Fruit fly (Drosophila melanogaster) whole organism, adult: ENCODE results near the gene CenB1A.
A peak's percentile ranks its signal among the peaks of the same experiment; 100 is the strongest.

Experiments used
- CG11617 ChIP-seq: fragments of 200-800 bp; sonication (Bioruptor generic); optimal IDR thresholded peaks from 2 replicates; lab custom pipeline; 2017; ENCODE audit warnings: mild to moderate bottlenecking, missing biosample characterization, missing genetic modification reagents, missing genetic modification characterization
- CG12768 ChIP-seq: fragments of 200-800 bp; sonication (Bioruptor generic); optimal IDR thresholded peaks from 2 replicates; lab custom pipeline; 2017; ENCODE audit warnings: missing biosample characterization, missing genetic modification characterization, mild to moderate bottlenecking, moderate library complexity, missing genetic modification reagents
- CG14711 ChIP-seq: fragments of 200-800 bp; sonication (Bioruptor generic); optimal IDR thresholded peaks from 2 replicates; lab custom pipeline; 2018; ENCODE audit warnings: missing biosample characterization, mild to moderate bottlenecking, missing genetic modification characterization, moderate library complexity
- CG1620 ChIP-seq: fragments of 200-800 bp; sonication (Bioruptor generic); optimal IDR thresholded peaks from 2 replicates; lab custom pipeline; 2016; ENCODE audit warnings: missing biosample characterization, missing genetic modification characterization
- CG33017 ChIP-seq: fragments of 200-800 bp; sonication (Bioruptor generic); optimal IDR thresholded peaks from 2 replicates; lab custom pipeline; 2018; ENCODE audit warnings: missing biosample characterization, mild to moderate bottlenecking, missing genetic modification characterization, moderate library complexity
- CG5204 ChIP-seq: fragments of 200-800 bp; sonication (Bioruptor generic); optimal IDR thresholded peaks from 2 replicates; lab custom pipeline; 2016; ENCODE audit warnings: missing biosample characterization, missing genetic modification characterization
- CG7045 ChIP-seq: fragments of 200-800 bp; sonication (Bioruptor generic); optimal IDR thresholded peaks from 2 replicates; lab custom pipeline; 2017; ENCODE audit warnings: missing biosample characterization, mild to moderate bottlenecking, missing genetic modification characterization
- CG7101 ChIP-seq: fragments of 200-800 bp; sonication (Bioruptor generic); optimal IDR thresholded peaks from 2 replicates; lab custom pipeline; 2018; ENCODE audit warnings: missing biosample characterization, mild to moderate bottlenecking, missing genetic modification characterization, moderate library complexity
- Clk ChIP-seq: fragments of 200-800 bp; sonication (Bioruptor generic); optimal IDR thresholded peaks from 2 replicates; lab custom pipeline; 2017; ENCODE audit warnings: missing biosample characterization, missing genetic modification characterization
- Crg-1 ChIP-seq: fragments of 200-800 bp; sonication (Bioruptor generic); optimal IDR thresholded peaks from 2 replicates; lab custom pipeline; 2016; ENCODE audit warnings: missing biosample characterization, missing genetic modification characterization
- Hr96 ChIP-seq: fragments of 200-800 bp; sonication (Bioruptor generic); optimal IDR thresholded peaks from 2 replicates; lab custom pipeline; 2016; ENCODE audit warnings: missing biosample characterization, missing genetic modification characterization
- Mnt ChIP-seq: fragments of 200-800 bp; sonication (Bioruptor generic); optimal IDR thresholded peaks from 2 replicates; lab custom pipeline; 2016; ENCODE audit warnings: missing biosample characterization, mild to moderate bottlenecking, missing genetic modification characterization
- bab1 ChIP-seq: fragments of 200-800 bp; sonication (Bioruptor generic); optimal IDR thresholded peaks from 3 replicates; lab custom pipeline; 2019; ENCODE audit warnings: missing biosample characterization, mild to moderate bottlenecking, missing genetic modification characterization, moderate library complexity
- cic ChIP-seq: fragments of 200-800 bp; sonication (Bioruptor generic); optimal IDR thresholded peaks from 2 replicates; lab custom pipeline; 2017; ENCODE audit warnings: missing biosample characterization, mild to moderate bottlenecking, missing genetic modification characterization, moderate library complexity
- cnc ChIP-seq, 2 experiments: fragments of >200 bp; optimal IDR thresholded peaks; 2 replicates each; lab custom pipeline; 2017
- kay ChIP-seq: fragments of 200-800 bp; sonication (Bioruptor generic); peaks from one replicate; lab custom pipeline; 2016; ENCODE audit warnings: missing biosample characterization, missing genetic modification characterization, borderline replicate concordance
- ovo ChIP-seq: fragments of 200-800 bp; sonication (Bioruptor generic); optimal IDR thresholded peaks from 2 replicates; lab custom pipeline; 2016; ENCODE audit warnings: missing biosample characterization, missing genetic modification characterization
- pad ChIP-seq: fragments of 200-800 bp; sonication (Bioruptor generic); optimal IDR thresholded peaks from 3 replicates; lab custom pipeline; 2017; ENCODE audit warnings: missing biosample characterization, missing genetic modification characterization, mild to moderate bottlenecking, moderate library complexity, missing genetic modification reagents
- tj ChIP-seq: fragments of 200-800 bp; sonication (Bioruptor generic); optimal IDR thresholded peaks from 3 replicates; lab custom pipeline; 2017; ENCODE audit warnings: missing biosample characterization, mild to moderate bottlenecking, missing genetic modification characterization, moderate library complexity
- toe ChIP-seq: fragments of 200-800 bp; sonication (Bioruptor generic); optimal IDR thresholded peaks from 2 replicates; lab custom pipeline; 2016; ENCODE audit warnings: missing biosample characterization, missing genetic modification characterization

The CenB1A gene

DNA sequence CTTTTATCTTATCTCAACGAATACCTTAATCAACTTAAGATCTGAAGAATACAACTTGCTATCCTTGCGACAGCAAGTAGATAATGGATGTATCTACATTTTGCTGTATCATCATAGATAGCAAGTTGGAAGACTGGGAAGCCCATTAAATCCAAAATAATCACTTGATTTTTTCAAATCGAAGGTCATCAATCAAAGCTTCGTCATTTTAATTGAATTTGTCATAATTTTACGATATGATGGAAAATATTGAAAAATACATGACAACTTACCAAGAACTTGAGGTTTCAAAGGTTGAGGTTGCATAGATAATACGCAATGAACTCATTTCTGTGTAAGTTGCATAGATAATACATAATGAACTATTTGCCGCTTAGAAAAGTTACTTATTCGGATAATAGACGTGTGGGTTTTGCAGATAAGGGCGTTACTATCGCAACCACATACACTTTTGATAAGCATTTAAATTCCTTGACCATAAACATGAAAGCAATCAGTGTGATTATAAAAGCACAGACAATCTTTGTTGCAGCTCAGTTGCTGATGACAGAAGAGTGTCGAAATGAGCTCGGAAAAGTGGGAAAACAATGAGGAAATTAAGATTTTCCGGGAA, 20.9 kb upstream of the CenB1A start, which contains the start of gene CG6733:
TSS of gene CG6733 (plus strand) at position 532 of the 613 bp plus-strand sequence.
- no peak for TF ChIP-seq Hr96
- TF ChIP-seq bab1 (GFP tag; lab: Kevin White, UChicago) = no peak
- no peak for TF ChIP-seq CG14711 (tag; lab: Kevin White, UChicago)
- TF ChIP-seq kay (GFP tag; lab: Kevin White, UChicago) = peak; percentile 86
- TF ChIP-seq cnc (optimal IDR thresholded peaks at IDR 0.05; lab: Kevin White, UChicago) = no peak

DNA sequence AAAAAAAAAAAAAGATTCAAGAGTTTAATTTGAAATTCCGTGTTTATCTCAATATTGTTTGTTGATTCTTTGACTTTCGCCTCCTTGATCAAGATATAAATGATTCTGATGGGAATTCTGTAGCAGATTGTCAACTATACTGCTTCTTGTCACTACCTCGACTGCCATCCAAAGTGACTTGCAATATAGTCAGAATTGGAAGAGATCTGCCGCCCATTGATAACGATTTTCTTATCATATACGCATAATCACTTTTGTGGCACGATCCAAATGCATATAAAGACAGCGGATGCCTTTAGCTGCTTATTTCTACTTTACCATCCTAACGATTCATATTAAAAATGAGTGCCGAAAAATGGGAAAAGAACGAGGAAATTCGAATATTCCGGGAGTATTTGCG, 19.0 kb upstream of the CenB1A start, which contains the start of gene CG6738:
TSS of gene CG6738 (plus strand) at position 301 of the 400 bp plus-strand sequence.
- TF ChIP-seq CG7045 (GFP tag; lab: Kevin White, UChicago) = no peak
- no peak for TF ChIP-seq kay (GFP tag; lab: Kevin White, UChicago)
- no peak for TF ChIP-seq Crg-1 (GFP tag; lab: Kevin White, UChicago)
- TF ChIP-seq CG11617 (GFP tag; lab: Kevin White, UChicago) = no peak
- TF ChIP-seq toe (GFP tag; lab: Kevin White, UChicago) = no peak
- TF ChIP-seq CG33017 (tag; lab: Kevin White, UChicago) = no peak
- no peak for TF ChIP-seq pad (GFP tag; lab: Kevin White, UChicago)
- TF ChIP-seq CG7101 (tag; lab: Kevin White, UChicago) = no peak
- TF ChIP-seq CG1620 (GFP tag; lab: Kevin White, UChicago) = no peak
- TF ChIP-seq bab1 (GFP tag; lab: Kevin White, UChicago) = no peak
- no peak for TF ChIP-seq Mnt (GFP tag; lab: Kevin White, UChicago)
- no peak for TF ChIP-seq CG14711 (tag; lab: Kevin White, UChicago)
- TF ChIP-seq ovo (GFP tag; lab: Kevin White, UChicago) = no peak
- no peak for TF ChIP-seq CG12768 (GFP tag; lab: Kevin White, UChicago)
- no peak for TF ChIP-seq cnc (optimal IDR thresholded peaks at IDR 0.05; lab: Kevin White, UChicago)
- no peak for TF ChIP-seq Hr96
- TF ChIP-seq CG5204 (GFP tag; lab: Kevin White, UChicago) = no peak
- TF ChIP-seq cic (GFP tag; lab: Kevin White, UChicago) = no peak
- TF ChIP-seq tj (GFP tag; lab: Kevin White, UChicago) = no peak

DNA sequence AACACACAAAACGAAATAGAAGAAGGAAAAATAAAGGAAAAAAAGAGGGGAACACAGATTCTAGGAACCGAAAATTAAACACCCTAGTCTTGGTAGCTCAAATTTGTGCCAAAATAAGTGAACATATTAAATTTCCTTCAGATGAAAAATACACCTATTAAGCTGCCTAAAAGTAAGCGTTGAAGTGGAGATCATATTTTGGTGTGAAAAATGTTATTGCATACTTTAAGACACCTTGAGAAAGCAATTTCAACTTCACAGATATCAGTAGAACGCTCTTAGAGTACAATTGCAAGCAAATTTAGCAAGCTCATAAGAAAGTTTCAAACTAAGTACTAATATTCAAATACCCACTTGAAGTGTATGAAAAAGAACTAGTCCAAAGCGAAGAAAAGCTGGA, 7.5 kb upstream of the CenB1A start:
- TF ChIP-seq CG7101 (tag; lab: Kevin White, UChicago) (no peak), pad (GFP tag; lab: Kevin White, UChicago) (no peak), CG5204 (GFP tag; lab: Kevin White, UChicago) (no peak), CG12768 (GFP tag; lab: Kevin White, UChicago) (no peak), Crg-1 (GFP tag; lab: Kevin White, UChicago) (no peak), cic (GFP tag; lab: Kevin White, UChicago) (no peak), Clk (GFP tag; lab: Kevin White, UChicago) (no peak), tj (GFP tag; lab: Kevin White, UChicago) (no peak), CG11617 (GFP tag; lab: Kevin White, UChicago) (no peak), bab1 (GFP tag; lab: Kevin White, UChicago) (no peak), Hr96 (no peak), CG1620 (GFP tag; lab: Kevin White, UChicago) (no peak)

DNA sequence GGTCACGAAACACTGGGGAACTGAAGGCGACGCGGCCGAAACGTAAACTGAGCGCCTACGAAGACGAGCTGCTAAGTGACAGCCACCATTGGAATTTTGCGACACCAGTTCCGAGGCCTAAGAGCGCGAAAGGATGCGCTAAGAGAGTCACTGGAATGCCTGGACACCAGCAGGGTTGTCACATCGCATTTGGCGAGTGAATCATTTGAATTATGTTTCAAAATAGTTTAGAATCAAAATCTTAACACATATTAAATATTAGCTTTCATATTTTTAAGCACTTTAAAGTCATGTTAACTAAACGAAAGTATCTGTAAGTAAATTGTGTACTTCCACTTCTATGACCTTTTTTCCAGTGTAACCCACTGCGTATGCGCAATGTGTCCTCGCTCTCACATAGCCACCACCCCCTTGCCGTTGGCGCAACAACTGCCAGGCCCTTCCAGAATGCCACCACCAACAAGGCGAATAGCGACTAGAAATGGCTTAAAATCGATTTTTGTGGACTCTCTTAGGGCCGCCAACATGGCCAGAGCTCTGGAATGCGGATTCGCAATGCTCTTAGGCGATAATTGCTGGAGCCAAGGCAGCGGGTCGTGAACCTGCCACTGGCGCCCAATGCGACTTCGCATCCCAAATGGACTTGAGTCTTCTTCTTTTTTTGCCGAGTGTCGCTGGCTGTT, 5.4 kb upstream of the CenB1A start, which contains the start of gene Cow:
TSS of gene Cow (minus strand) at position 51 of the 683 bp plus-strand sequence.
- TF ChIP-seq kay (GFP tag; lab: Kevin White, UChicago) (no peak), tj (GFP tag; lab: Kevin White, UChicago) (peak; percentile 17), CG7045 (GFP tag; lab: Kevin White, UChicago) (peak; percentile 75), CG33017 (tag; lab: Kevin White, UChicago) (peak; percentile 82), toe (GFP tag; lab: Kevin White, UChicago) (peak; percentile 65), Hr96 (peak; percentile 53), cic (GFP tag; lab: Kevin White, UChicago) (no peak), CG7101 (tag; lab: Kevin White, UChicago) (peak; percentile 67), Crg-1 (GFP tag; lab: Kevin White, UChicago) (no peak), CG11617 (GFP tag; lab: Kevin White, UChicago) (peak; percentile 62), cnc (optimal IDR thresholded peaks at IDR 0.05; lab: Kevin White, UChicago) (no peak), pad (GFP tag; lab: Kevin White, UChicago) (no peak), CG14711 (tag; lab: Kevin White, UChicago) (peak; percentile 79), Mnt (GFP tag; lab: Kevin White, UChicago) (no peak), ovo (GFP tag; lab: Kevin White, UChicago) (no peak), Clk (GFP tag; lab: Kevin White, UChicago) (peak; percentile 62), CG12768 (GFP tag; lab: Kevin White, UChicago) (peak; percentile 83), bab1 (GFP tag; lab: Kevin White, UChicago) (no peak), CG1620 (GFP tag; lab: Kevin White, UChicago) (no peak), CG5204 (GFP tag; lab: Kevin White, UChicago) (peak; percentile 67)

DNA sequence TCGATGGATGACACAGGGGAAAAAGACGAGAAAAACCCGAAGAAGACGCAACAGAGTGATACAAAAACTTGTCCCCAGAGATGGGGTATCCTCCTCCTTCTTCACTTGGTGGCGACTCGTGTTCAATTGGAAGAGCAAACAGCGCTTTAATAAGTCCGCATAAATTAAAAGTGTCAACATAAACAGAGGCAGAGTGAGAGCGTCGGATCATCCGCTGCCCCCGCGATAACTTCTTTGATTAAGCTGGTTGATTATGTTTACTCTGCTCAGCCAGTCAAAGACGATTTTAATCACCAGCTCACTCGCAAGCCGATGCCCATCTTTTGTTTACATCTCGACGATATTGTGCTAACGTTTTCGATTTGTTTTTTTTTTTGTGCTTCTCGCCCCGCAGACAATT, 1.7 kb downstream of the CenB1A start:
- TF ChIP-seq kay (GFP tag; lab: Kevin White, UChicago) (no peak), CG14711 (tag; lab: Kevin White, UChicago) (no peak)
